Worm (Caenorhabditis elegans) whole organism, L4 larva: ENCODE data around the gene ZK938.3.

Source experiments
- R02D3.7 ChIP-seq: fragments of 150-350 bp; sonication (generic microtip); optimal IDR thresholded peaks from 3 replicates; lab custom pipeline; 2014; ENCODE audit warnings: missing biosample characterization, missing genetic modification characterization
- T20F7.1 ChIP-seq: fragments of 200-800 bp; sonication (Bioruptor generic); optimal IDR thresholded peaks from 2 replicates; lab custom pipeline; 2018; ENCODE audit warnings: mild to moderate bottlenecking, missing genetic modification characterization, missing compliant biosample characterization
- Y5F2A.4 ChIP-seq: fragments of 200-800 bp; sonication (Bioruptor generic); optimal IDR thresholded peaks from 2 replicates; lab custom pipeline; 2018; ENCODE audit warnings: mild to moderate bottlenecking, missing genetic modification characterization, missing compliant biosample characterization
- ZK546.5 ChIP-seq, 2 experiments: sonication (generic microtip); optimal IDR thresholded peaks; 2 replicates each; lab custom pipeline; 2017; ENCODE audit warnings: missing biosample characterization in 2 of 2, missing genetic modification characterization in 2 of 2
- aha-1 ChIP-seq: fragments of 150-350 bp; peaks from one replicate; lab custom pipeline; 2014; ENCODE audit warnings: missing biosample characterization, missing genetic modification characterization
- ceh-20 ChIP-seq: fragments of 200-800 bp; sonication (Bioruptor generic); IDR thresholded peaks from 2 replicates; pipeline ENCODE4 v1.3.6; 2022; ENCODE audit warnings: missing genetic modification reagents, missing genetic modification characterization, missing compliant biosample characterization
- ceh-28 ChIP-seq: fragments of 150-350 bp; optimal IDR thresholded peaks from 2 replicates; lab custom pipeline; 2014; ENCODE audit warnings: missing biosample characterization, missing genetic modification reagents, missing genetic modification characterization
- ceh-32 ChIP-seq: sonication (generic microtip); optimal IDR thresholded peaks from 2 replicates; lab custom pipeline; 2016; ENCODE audit warnings: mild to moderate bottlenecking, missing genetic modification characterization, missing compliant biosample characterization; ENCODE audit not compliant: poor library complexity
- dmd-8 ChIP-seq: fragments of 200-800 bp; sonication (Bioruptor generic); IDR thresholded peaks from 2 replicates; pipeline ENCODE4 v1.3.6; 2022; ENCODE audit warnings: missing genetic modification characterization, missing compliant biosample characterization
- duxl-1 ChIP-seq: sonication (generic microtip); optimal IDR thresholded peaks from 2 replicates; lab custom pipeline; 2016; ENCODE audit warnings: mild to moderate bottlenecking, missing genetic modification characterization, moderate library complexity, missing compliant biosample characterization; ENCODE audit not compliant: poor library complexity
- dve-1 ChIP-seq: sonication (generic microtip); optimal IDR thresholded peaks from 2 replicates; lab custom pipeline; 2017; ENCODE audit warnings: antibody characterized with exemption, mild to moderate bottlenecking, missing genetic modification characterization, missing compliant biosample characterization; ENCODE audit not compliant: insufficient read depth
- hif-1 ChIP-seq, 2 experiments: sonication (generic microtip); optimal IDR thresholded peaks; 2 replicates each; lab custom pipeline; 2016 to 2017; ENCODE audit warnings: missing compliant biosample characterization in 2 of 2, missing genetic modification characterization in 2 of 2, missing genetic modification reagents in 2 of 2, missing genotype in 2 of 2, mild to moderate bottlenecking in 1 of 2
- lim-7 ChIP-seq: fragments of 200-800 bp; sonication (Bioruptor generic); IDR thresholded peaks from 2 replicates; pipeline ENCODE4 v1.3.6; 2022; ENCODE audit warnings: missing genetic modification characterization, missing compliant biosample characterization
- lin-29 ChIP-seq: fragments of 200-800 bp; sonication (Bioruptor generic); IDR thresholded peaks from 2 replicates; pipeline ENCODE4 v1.3.6; 2022; ENCODE audit warnings: missing genetic modification reagents, missing genetic modification characterization, missing compliant biosample characterization
- lin-39 ChIP-seq: fragments of 150-350 bp; optimal IDR thresholded peaks from 2 replicates; lab custom pipeline; 2014; ENCODE audit warnings: missing biosample characterization, missing genetic modification reagents, missing genetic modification characterization
- nhr-11 ChIP-seq: fragments of 150-350 bp; optimal IDR thresholded peaks from 2 replicates; lab custom pipeline; 2014; ENCODE audit warnings: missing biosample characterization, missing genetic modification characterization
- nhr-237 ChIP-seq: sonication (generic microtip); optimal IDR thresholded peaks from 2 replicates; lab custom pipeline; 2017; ENCODE audit warnings: missing biosample characterization, missing genetic modification characterization
- nhr-48 ChIP-seq: sonication (generic microtip); optimal IDR thresholded peaks from 2 replicates; lab custom pipeline; 2016; ENCODE audit warnings: mild to moderate bottlenecking, missing genetic modification characterization, missing compliant biosample characterization
- pha-4 ChIP-seq, 2 experiments: fragments of 150-350 bp in 1 of 2; fragments of 200-800 bp in 1 of 2; sonication (Bioruptor generic) in 1 of 2; IDR thresholded peaks in 1 of 2; optimal IDR thresholded peaks in 1 of 2; 2 replicates each; pipeline versions ENCODE4 v1.3.6 to Lab custom; 2014 to 2022; ENCODE audit warnings: missing genetic modification characterization in 2 of 2, missing genetic modification reagents in 2 of 2, missing biosample characterization in 1 of 2, missing compliant biosample characterization in 1 of 2
- saeg-2 ChIP-seq: fragments of 200-800 bp; sonication (Bioruptor generic); IDR thresholded peaks from 2 replicates; pipeline ENCODE4 v1.3.6; 2022; ENCODE audit warnings: missing genetic modification reagents, missing genetic modification characterization, missing compliant biosample characterization
- sdz-12 ChIP-seq: fragments of 200-800 bp; sonication (Bioruptor generic); optimal IDR thresholded peaks from 2 replicates; lab custom pipeline; 2018; ENCODE audit warnings: mild to moderate bottlenecking, missing genetic modification characterization, missing compliant biosample characterization
- skn-1 ChIP-seq: fragments of 150-350 bp; optimal IDR thresholded peaks from 2 replicates; lab custom pipeline; 2014; ENCODE audit warnings: missing biosample characterization, missing genetic modification characterization
- spr-3 ChIP-seq: fragments of 200-800 bp; sonication (Bioruptor generic); optimal IDR thresholded peaks from 2 replicates; lab custom pipeline; 2018; ENCODE audit warnings: mild to moderate bottlenecking, missing genetic modification characterization, missing compliant biosample characterization
- tag-97 ChIP-seq: fragments of 200-800 bp; sonication (Bioruptor generic); IDR thresholded peaks from 2 replicates; pipeline ENCODE4 v1.3.6; 2022; ENCODE audit warnings: missing genetic modification characterization, missing compliant biosample characterization
- tra-1 ChIP-seq: fragments of 200-800 bp; sonication (Bioruptor generic); IDR thresholded peaks from 2 replicates; pipeline ENCODE4 v1.3.6; 2022; ENCODE audit warnings: missing genetic modification reagents, missing genetic modification characterization, missing compliant biosample characterization
- unc-62 ChIP-seq, 3 experiments: fragments of 150-350 bp in 1 of 3; sonication (generic microtip); optimal IDR thresholded peaks in 2 of 3; peaks in 1 of 3; 1 replicate in 1 of 3; 2 replicates in 2 of 3; lab custom pipeline; 2014 to 2017; ENCODE audit warnings: missing biosample characterization in 3 of 3, missing genetic modification characterization in 3 of 3, missing genetic modification reagents in 3 of 3, missing genotype in 1 of 3
- zfp-2 ChIP-seq: sonication (generic microtip); optimal IDR thresholded peaks from 2 replicates; lab custom pipeline; 2016; ENCODE audit warnings: mild to moderate bottlenecking, missing genetic modification characterization, missing compliant biosample characterization
- zip-11 ChIP-seq: fragments of 200-800 bp; sonication (Bioruptor generic); IDR thresholded peaks from 2 replicates; pipeline ENCODE4 v1.3.6; 2022; ENCODE audit warnings: missing genetic modification characterization, missing compliant biosample characterization
- zip-2 ChIP-seq: fragments of 150-350 bp; optimal IDR thresholded peaks from 2 replicates; lab custom pipeline; 2014; ENCODE audit warnings: missing biosample characterization, missing genetic modification characterization

The ZK938.3 gene

ce11 chrII:9841985-9842505 lies 8.3 kb upstream of the ZK938.3 start, which contains the start of gene rnh-1.2:
rnh-1.2 (minus strand) TSS chrII:9842035.
- peak; percentile 56 for TF ChIP-seq R02D3.7 (tag; lab: Kevin White, UChicago)
- no peak for TF ChIP-seq aha-1

- TF ChIP-seq pha-4 (GFP tag; IDR thresholded peaks at IDR 0.05; lab: Robert Waterston, UW): no peak
- TF ChIP-seq pha-4 (tag; optimal IDR thresholded peaks at IDR 0.05; lab: Kevin White, UChicago): no peak
- TF ChIP-seq Y5F2A.4 (GFP tag; lab: Kevin White, UChicago): no peak
- no peak for TF ChIP-seq T20F7.1
- no peak for TF ChIP-seq hif-1 (tag; optimal IDR thresholded peaks at IDR 0.05; lab: Kevin White, UChicago)
Measured at ce11 chrII:9840313-9840712, 6.6 kb upstream of the ZK938.3 start, which contains the start of gene ZK938.11. ZK938.11 (minus strand) TSS chrII:9840413.

- TF ChIP-seq nhr-48 (tag; lab: Kevin White, UChicago) (no peak), zfp-2 (no peak), lim-7 (GFP tag; lab: Robert Waterston, UW) (no peak), ceh-20 (GFP tag; lab: Robert Waterston, UW) (no peak), nhr-11 (peak; percentile 66), dve-1 (tag; lab: Kevin White, UChicago) (no peak), saeg-2 (GFP tag; lab: Robert Waterston, UW) (no peak)
- TF ChIP-seq, all 104 proteins: peak for 1
Measured at ce11 chrII:9838260-9838935, 4.6 kb upstream of the ZK938.3 start, which contains the start of gene arrd-4. arrd-4 (minus strand) TSS chrII:9838310.

ce11 chrII:9835958-9836357 lies 2.2 kb upstream of the ZK938.3 start:
- TF ChIP-seq unc-62 (GFP tag; optimal IDR thresholded peaks at IDR 0.05 in 1 of 2; lab: Kevin White, UChicago): peak in 1 of 2 experiments; percentile 93
- TF ChIP-seq unc-62 (tag; optimal IDR thresholded peaks at IDR 0.05; lab: Kevin White, UChicago): no peak
- TF ChIP-seq ceh-20 (GFP tag; lab: Robert Waterston, UW): no peak

- TF ChIP-seq unc-62 (GFP tag; optimal IDR thresholded peaks at IDR 0.05 in 1 of 2; lab: Kevin White, UChicago) (peak in 1 of 2 experiments; percentile 18), unc-62 (tag; optimal IDR thresholded peaks at IDR 0.05; lab: Kevin White, UChicago) (no peak), tag-97 (GFP tag; lab: Robert Waterston, UW) (no peak), zip-11 (GFP tag; lab: Robert Waterston, UW) (no peak), Y5F2A.4 (GFP tag; lab: Kevin White, UChicago) (no peak), tra-1 (GFP tag; lab: Robert Waterston, UW) (no peak)
Measured at ce11 chrII:9834921-9835320, 1.2 kb upstream of the ZK938.3 start, which contains the start of gene arrd-5. arrd-5 (plus strand) TSS chrII:9835221.

- no peak for TF ChIP-seq T20F7.1
- TF ChIP-seq, all 104 proteins: peak for 0
Measured at ce11 chrII:9831033-9831432, 2.7 kb downstream of the ZK938.3 start, which contains the start of gene ZK938.12. ZK938.12 (plus strand) TSS chrII:9831333.

- no peak for TF ChIP-seq lin-29 (GFP tag; lab: Robert Waterston, UW)
- no peak for TF ChIP-seq duxl-1 (tag; lab: Kevin White, UChicago)
- no peak for TF ChIP-seq lin-39 (tag; lab: Kevin White, UChicago)
- no peak for TF ChIP-seq zip-2 (tag; lab: Kevin White, UChicago)
- no peak for TF ChIP-seq spr-3
- no peak for TF ChIP-seq skn-1
- no peak for TF ChIP-seq tra-1 (GFP tag; lab: Robert Waterston, UW)
- TF ChIP-seq ceh-28 (tag; lab: Kevin White, UChicago): no peak
- TF ChIP-seq nhr-237 (tag; lab: Kevin White, UChicago): no peak
- no peak for TF ChIP-seq dmd-8 (GFP tag; lab: Robert Waterston, UW)
- TF ChIP-seq sdz-12: no peak
- no peak for TF ChIP-seq T20F7.1
- TF ChIP-seq ceh-32 (tag; lab: Kevin White, UChicago): no peak
- no peak for TF ChIP-seq ZK546.5 (tag; optimal IDR thresholded peaks at IDR 0.05; lab: Kevin White, UChicago)
Measured at ce11 chrII:9829108-9829507, 4.6 kb downstream of the ZK938.3 start, which contains the start of gene ZK938.1. ZK938.1 (plus strand) TSS chrII:9829408.
